Fruit fly (Drosophila melanogaster): Measurements from ENCODE around the gene CG4666.

- TF ChIP-seq wdn (GFP tag; IDR thresholded peaks at IDR 0.05) (no peak), gcm2 (GFP tag; optimal IDR thresholded peaks at IDR 0.05) (no peak), CG4854 (GFP tag; optimal IDR thresholded peaks at IDR 0.05) (no peak), CG2129 (GFP tag; IDR thresholded peaks at IDR 0.05; ENCODE audit: partially characterized antibody) (no peak), B-H1 (GFP tag; IDR thresholded peaks at IDR 0.05) (no peak), dimm (GFP tag; IDR thresholded peaks at IDR 0.05) (no peak)
These were observed 27.1 kb upstream of the CG4666 start for dm6 chrX:6104724-6105123.
